Fruit fly (Drosophila melanogaster) whole organism, embryonic: Measurements from ENCODE around the gene CG34260.

Experiments
- CG10959 ChIP-seq: fragments of 200-800 bp; sonication (Bioruptor generic); IDR thresholded peaks from 2 replicates; pipeline ENCODE4 v1.3.6; 2022; ENCODE audit warnings: missing biosample characterization, missing genetic modification characterization
- CG16779 ChIP-seq: fragments of 200-800 bp; sonication (Bioruptor generic); IDR thresholded peaks from 2 replicates; pipeline ENCODE4 v1.3.6; 2022; ENCODE audit warnings: missing biosample characterization, missing genetic modification characterization
- CG17186 ChIP-seq: fragments of 200-800 bp; sonication (Bioruptor generic); optimal IDR thresholded peaks from 3 replicates; lab custom pipeline; 2017; ENCODE audit warnings: missing biosample characterization, missing genetic modification reagents, missing genetic modification characterization
- CG1832 ChIP-seq: fragments of 200-800 bp; sonication (Bioruptor generic); optimal IDR thresholded peaks from 2 replicates; lab custom pipeline; 2017; ENCODE audit warnings: missing biosample characterization, mild to moderate bottlenecking, missing genetic modification characterization, inconsistent platforms
- Hmr ChIP-seq: fragments of 200-800 bp; sonication (Bioruptor generic); optimal IDR thresholded peaks from 3 replicates; lab custom pipeline; 2017; ENCODE audit warnings: mild to moderate bottlenecking, missing biosample characterization, missing genetic modification reagents, missing genetic modification characterization
- Lpt ChIP-seq: fragments of >200 bp; optimal IDR thresholded peaks from 2 replicates; lab custom pipeline; 2018; ENCODE audit warnings: missing biosample characterization, missing genetic modification characterization
- Six4 ChIP-seq: fragments of 200-800 bp; sonication (Bioruptor generic); optimal IDR thresholded peaks from 2 replicates; lab custom pipeline; 2016; ENCODE audit warnings: missing biosample characterization, missing genetic modification characterization
- Sox102F ChIP-seq: fragments of 200-800 bp; sonication (Bioruptor generic); optimal IDR thresholded peaks from 2 replicates; lab custom pipeline; 2018; ENCODE audit warnings: missing biosample characterization, mild to moderate bottlenecking, missing genetic modification characterization, moderate library complexity
- fd96Cb ChIP-seq: fragments of 200-800 bp; sonication (Bioruptor generic); optimal IDR thresholded peaks from 2 replicates; lab custom pipeline; 2018; ENCODE audit warnings: missing biosample characterization, mild to moderate bottlenecking, missing genetic modification characterization, moderate library complexity
- sens ChIP-seq: fragments of 200-800 bp; sonication (Bioruptor generic); peaks from one replicate; lab custom pipeline; 2016; ENCODE audit warnings: missing biosample characterization, missing genetic modification characterization

DNA sequence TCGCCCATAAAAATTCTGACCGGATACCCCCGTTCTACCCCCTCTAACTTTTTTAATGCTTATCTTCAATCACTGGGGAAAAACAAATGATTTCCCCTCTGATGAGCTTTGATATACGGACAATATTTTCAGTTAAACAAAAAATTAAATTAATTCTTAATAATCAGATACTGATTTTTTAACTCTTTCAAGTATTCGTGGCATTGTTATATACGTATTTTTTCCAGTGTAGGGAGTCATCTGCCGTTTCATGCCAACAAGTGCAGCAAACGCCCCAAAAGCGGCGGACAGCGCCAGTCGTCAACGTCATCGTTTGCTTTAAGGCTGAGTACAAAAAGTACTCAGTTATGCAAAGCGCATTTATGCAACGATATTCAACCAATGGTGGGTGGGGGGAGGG, 13.2 kb upstream of the CG34260 start:
- TF ChIP-seq Sox102F = peak; percentile 15
- no peak for TF ChIP-seq Six4 (GFP tag; lab: Kevin White, UChicago)
- TF ChIP-seq CG10959 (GFP tag; lab: Robert Waterston, UW) = no peak
- TF ChIP-seq Hmr (GFP tag; lab: Kevin White, UChicago) = no peak
- no peak for TF ChIP-seq CG16779
- TF ChIP-seq sens (GFP tag; lab: Kevin White, UChicago) = peak; percentile 67
- TF ChIP-seq CG1832 (GFP tag; lab: Kevin White, UChicago) = no peak
- no peak for TF ChIP-seq Lpt (GFP tag; lab: Kevin White, UChicago)
- no peak for TF ChIP-seq CG17186 (GFP tag; lab: Kevin White, UChicago)
- TF ChIP-seq fd96Cb = peak; percentile 43
